Fruit fly (Drosophila melanogaster) whole organism, embryonic: Measurements from ENCODE around the gene CG12299.
A peak's percentile ranks its signal among the peaks of the same experiment; 100 is the strongest.

Experiments
- ATbp ChIP-seq: fragments of 200-800 bp; sonication (Bioruptor generic); optimal IDR thresholded peaks from 2 replicates; lab custom pipeline; 2017; ENCODE audit warnings: missing biosample characterization, mild to moderate bottlenecking, missing genetic modification characterization, missing genetic modification reagents
- Atf-2 ChIP-seq: fragments of 200-800 bp; sonication (Bioruptor generic); optimal IDR thresholded peaks from 2 replicates; lab custom pipeline; 2016; ENCODE audit warnings: missing biosample characterization, missing genetic modification characterization
- BtbVII ChIP-seq: fragments of 200-800 bp; sonication (Bioruptor generic); optimal IDR thresholded peaks from 3 replicates; lab custom pipeline; 2017; ENCODE audit warnings: missing biosample characterization, mild to moderate bottlenecking, missing genetic modification characterization
- CG10366 ChIP-seq: fragments of 200-800 bp; sonication (Bioruptor generic); IDR thresholded peaks from 2 replicates; pipeline ENCODE4 v1.3.6; 2022; ENCODE audit warnings: missing biosample characterization, missing genetic modification characterization
- CG10543 ChIP-seq: fragments of 200-800 bp; sonication (Bioruptor generic); optimal IDR thresholded peaks from 3 replicates; lab custom pipeline; 2017; ENCODE audit warnings: missing biosample characterization, mild to moderate bottlenecking, missing genetic modification characterization, moderate library complexity
- CG10565 ChIP-seq: fragments of 200-800 bp; sonication (Bioruptor generic); optimal IDR thresholded peaks from 3 replicates; lab custom pipeline; 2016; ENCODE audit warnings: missing biosample characterization, mild to moderate bottlenecking, missing genetic modification characterization
- CG11247 ChIP-seq: fragments of 200-800 bp; sonication (Bioruptor generic); IDR thresholded peaks from 2 replicates; pipeline ENCODE4 v1.3.6; 2022; ENCODE audit warnings: missing biosample characterization, missing genetic modification characterization
- CG14667 ChIP-seq: fragments of 200-800 bp; sonication (Bioruptor generic); IDR thresholded peaks from 2 replicates; pipeline ENCODE4 v1.3.6; 2022; ENCODE audit warnings: missing biosample characterization, missing genetic modification characterization
- CG17802 ChIP-seq: fragments of 200-800 bp; sonication (Bioruptor generic); optimal IDR thresholded peaks from 2 replicates; lab custom pipeline; 2018; ENCODE audit warnings: missing biosample characterization, mild to moderate bottlenecking, missing genetic modification characterization, moderate library complexity
- CG18599 ChIP-seq: fragments of 200-800 bp; sonication (Bioruptor generic); optimal IDR thresholded peaks from 3 replicates; lab custom pipeline; 2017; ENCODE audit warnings: missing biosample characterization, missing genetic modification characterization, mild to moderate bottlenecking, moderate library complexity, missing genetic modification reagents
- CG2678 ChIP-seq: fragments of 200-800 bp; sonication (Bioruptor generic); optimal IDR thresholded peaks from 3 replicates; lab custom pipeline; 2019; ENCODE audit warnings: missing biosample characterization, mild to moderate bottlenecking, missing genetic modification characterization, moderate library complexity
- CG30020 ChIP-seq: fragments of 200-800 bp; optimal IDR thresholded peaks from 2 replicates; lab custom pipeline; 2019; ENCODE audit warnings: missing biosample characterization, mild to moderate bottlenecking, missing genetic modification characterization, moderate library complexity
- CG4404 ChIP-seq: fragments of 200-800 bp; sonication (Bioruptor generic); IDR thresholded peaks from 2 replicates; pipeline ENCODE4 v1.3.6; 2022; ENCODE audit warnings: missing biosample characterization, missing genetic modification characterization
- CG4424 ChIP-seq: fragments of 200-800 bp; sonication (Bioruptor generic); optimal IDR thresholded peaks from 3 replicates; lab custom pipeline; 2016; ENCODE audit warnings: missing biosample characterization, missing genetic modification characterization
- CG4617 ChIP-seq: fragments of 200-800 bp; sonication (Bioruptor generic); optimal IDR thresholded peaks from 3 replicates; lab custom pipeline; 2016; ENCODE audit warnings: missing biosample characterization, missing genetic modification characterization, borderline replicate concordance
- CG7271 ChIP-seq: fragments of 200-800 bp; sonication (Bioruptor generic); optimal IDR thresholded peaks from 2 replicates; lab custom pipeline; 2018; ENCODE audit warnings: missing biosample characterization, mild to moderate bottlenecking, missing genetic modification characterization, moderate library complexity
- CG7745 ChIP-seq: fragments of 200-800 bp; sonication (Bioruptor generic); optimal IDR thresholded peaks from 2 replicates; lab custom pipeline; 2018; ENCODE audit warnings: missing biosample characterization, mild to moderate bottlenecking, missing genetic modification characterization, moderate library complexity
- CG8281 ChIP-seq: fragments of 200-800 bp; sonication (Bioruptor generic); optimal IDR thresholded peaks from 2 replicates; lab custom pipeline; 2018; ENCODE audit warnings: missing biosample characterization, mild to moderate bottlenecking, missing genetic modification characterization, moderate library complexity
- CrebB ChIP-seq: fragments of 200-800 bp; sonication (Bioruptor generic); optimal IDR thresholded peaks from 3 replicates; lab custom pipeline; 2018; ENCODE audit warnings: missing biosample characterization, mild to moderate bottlenecking, missing genetic modification characterization
- Dip3 ChIP-seq: fragments of 200-800 bp; sonication (Bioruptor generic); optimal IDR thresholded peaks from 3 replicates; lab custom pipeline; 2016; ENCODE audit warnings: missing biosample characterization, missing genetic modification characterization
- ERR ChIP-seq: fragments of 200-800 bp; sonication (Bioruptor generic); optimal IDR thresholded peaks from 2 replicates; lab custom pipeline; 2016; ENCODE audit warnings: missing biosample characterization, missing genetic modification characterization
- HLHmδ ChIP-seq: fragments of 200-800 bp; sonication (Bioruptor generic); optimal IDR thresholded peaks from 2 replicates; lab custom pipeline; 2018; ENCODE audit warnings: missing biosample characterization, mild to moderate bottlenecking, missing genetic modification characterization, moderate library complexity
- Hr3 ChIP-seq: fragments of 200-800 bp; sonication (Bioruptor generic); optimal IDR thresholded peaks from 3 replicates; lab custom pipeline; 2016; ENCODE audit warnings: missing biosample characterization, missing genetic modification characterization
- Hr78 ChIP-seq, 2 experiments: fragments of 200-800 bp in 1 of 2; fragments of >200 bp in 1 of 2; sonication (Bioruptor generic) in 1 of 2; optimal IDR thresholded peaks; 2 replicates each; lab custom pipeline; 2017 to 2019; ENCODE audit warnings: missing biosample characterization in 2 of 2, missing genetic modification characterization in 2 of 2, mild to moderate bottlenecking in 1 of 2, moderate library complexity in 1 of 2
- Neu2 ChIP-seq: fragments of 200-800 bp; sonication (Bioruptor generic); optimal IDR thresholded peaks from 3 replicates; lab custom pipeline; 2016; ENCODE audit warnings: missing biosample characterization, missing genetic modification characterization, borderline replicate concordance
- aop ChIP-seq: fragments of 200-800 bp; sonication (Bioruptor generic); IDR thresholded peaks from 2 replicates; pipeline ENCODE4 v1.3.6; 2022; ENCODE audit warnings: missing biosample characterization, missing genetic modification characterization
- ash1 ChIP-seq: fragments of 200-800 bp; sonication (Bioruptor generic); optimal IDR thresholded peaks from 2 replicates; lab custom pipeline; 2018; ENCODE audit warnings: missing biosample characterization, mild to moderate bottlenecking, missing genetic modification characterization
- az2 ChIP-seq: fragments of 200-800 bp; sonication (Bioruptor generic); optimal IDR thresholded peaks from 3 replicates; lab custom pipeline; 2016; ENCODE audit warnings: missing biosample characterization, missing genetic modification characterization
- chinmo ChIP-seq: fragments of 200-800 bp; sonication (Bioruptor generic); IDR thresholded peaks from 4 replicates; pipeline ENCODE4 v1.3.6; 2022; ENCODE audit warnings: missing biosample characterization, missing genetic modification characterization; ENCODE audit not compliant: partially characterized antibody
- corto ChIP-seq: fragments of 200-800 bp; sonication (Bioruptor generic); optimal IDR thresholded peaks from 2 replicates; lab custom pipeline; 2016; ENCODE audit warnings: missing biosample characterization, mild to moderate bottlenecking, missing genetic modification characterization, moderate library complexity
- dan ChIP-seq: fragments of 200-800 bp; sonication (Bioruptor generic); IDR thresholded peaks from 2 replicates; pipeline ENCODE4 v1.3.6; 2022; ENCODE audit warnings: missing biosample characterization, missing genetic modification characterization
- dmrt99B ChIP-seq: fragments of 200-800 bp; sonication (Bioruptor generic); optimal IDR thresholded peaks from 2 replicates; lab custom pipeline; 2018; ENCODE audit warnings: missing biosample characterization, mild to moderate bottlenecking, missing genetic modification characterization, moderate library complexity
- ems ChIP-seq: fragments of 200-800 bp; sonication (Bioruptor generic); optimal IDR thresholded peaks from 3 replicates; lab custom pipeline; 2016; ENCODE audit warnings: missing biosample characterization, missing genetic modification characterization
- exex ChIP-seq: fragments of 200-800 bp; sonication (Bioruptor generic); optimal IDR thresholded peaks from 4 replicates; lab custom pipeline; 2018; ENCODE audit warnings: missing biosample characterization, mild to moderate bottlenecking, missing genetic modification characterization, moderate library complexity
- fd102C ChIP-seq: fragments of 200-800 bp; sonication (Bioruptor generic); optimal IDR thresholded peaks from 2 replicates; lab custom pipeline; 2018; ENCODE audit warnings: missing biosample characterization, mild to moderate bottlenecking, missing genetic modification characterization, moderate library complexity
- ftz-f1 ChIP-seq: fragments of 200-800 bp; sonication (Bioruptor generic); optimal IDR thresholded peaks from 2 replicates; lab custom pipeline; 2016; ENCODE audit warnings: missing biosample characterization, missing genetic modification characterization
- gcm ChIP-seq: fragments of 200-800 bp; sonication (Bioruptor generic); optimal IDR thresholded peaks from 2 replicates; lab custom pipeline; 2019; ENCODE audit warnings: missing biosample characterization, mild to moderate bottlenecking, missing genetic modification characterization, moderate library complexity
- gsb-n ChIP-seq: fragments of 200-800 bp; sonication (Bioruptor generic); optimal IDR thresholded peaks from 3 replicates; lab custom pipeline; 2018; ENCODE audit warnings: missing biosample characterization, mild to moderate bottlenecking, missing genetic modification characterization
- lab ChIP-seq: fragments of 200-800 bp; sonication (Bioruptor generic); optimal IDR thresholded peaks from 3 replicates; lab custom pipeline; 2017; ENCODE audit warnings: missing biosample characterization, missing genetic modification characterization, mild to moderate bottlenecking, moderate library complexity, missing genetic modification reagents
- pfk ChIP-seq: fragments of 200-800 bp; sonication (Bioruptor generic); optimal IDR thresholded peaks from 2 replicates; lab custom pipeline; 2018; ENCODE audit warnings: missing biosample characterization, mild to moderate bottlenecking, missing genetic modification characterization, moderate library complexity
- pita ChIP-seq: fragments of 200-800 bp; sonication (Bioruptor generic); optimal IDR thresholded peaks from 2 replicates; lab custom pipeline; 2017; ENCODE audit warnings: missing biosample characterization, mild to moderate bottlenecking, missing genetic modification characterization
- sc ChIP-seq, 3 experiments: fragments of >200 bp in 2 of 3; fragments of 200-800 bp in 1 of 3; sonication (Bioruptor generic) in 1 of 3; optimal IDR thresholded peaks; 2 replicates in 2 of 3; 3 replicates in 1 of 3; lab custom pipeline; 2017; ENCODE audit warnings: mild to moderate bottlenecking in 1 of 3, missing biosample characterization in 1 of 3, missing genetic modification characterization in 1 of 3, missing genetic modification reagents in 1 of 3
- sens ChIP-seq: fragments of 200-800 bp; sonication (Bioruptor generic); peaks from one replicate; lab custom pipeline; 2016; ENCODE audit warnings: missing biosample characterization, missing genetic modification characterization
- sens-2 ChIP-seq: fragments of 200-800 bp; sonication (Bioruptor generic); IDR thresholded peaks from 2 replicates; pipeline ENCODE4 v1.3.6; 2022; ENCODE audit warnings: missing biosample characterization, missing genetic modification characterization
- sisA ChIP-seq: fragments of 200-800 bp; sonication (Bioruptor generic); IDR thresholded peaks from 2 replicates; pipeline ENCODE4 v1.3.6; 2022; ENCODE audit warnings: missing biosample characterization, missing genetic modification characterization
- sug ChIP-seq: fragments of 200-800 bp; optimal IDR thresholded peaks from 2 replicates; lab custom pipeline; 2019; ENCODE audit warnings: missing biosample characterization, mild to moderate bottlenecking, missing genetic modification characterization, moderate library complexity
- tna ChIP-seq: fragments of 200-800 bp; sonication (Bioruptor generic); IDR thresholded peaks from 2 replicates; pipeline ENCODE4 v1.3.6; 2022; ENCODE audit warnings: missing biosample characterization, missing genetic modification characterization; ENCODE audit not compliant: partially characterized antibody
- ttk ChIP-seq: fragments of 200-800 bp; sonication (Bioruptor generic); IDR thresholded peaks from 2 replicates; pipeline ENCODE4 v2.1.2; 2022; ENCODE audit warnings: missing biosample characterization, missing genetic modification characterization
- vvl ChIP-seq: fragments of 200-800 bp; sonication (Bioruptor generic); IDR thresholded peaks from 2 replicates; pipeline ENCODE4 v1.3.6; 2022; ENCODE audit warnings: missing biosample characterization, missing genetic modification characterization
- zen2 ChIP-seq: fragments of 200-800 bp; sonication (Bioruptor generic); IDR thresholded peaks from 3 replicates; pipeline ENCODE4 v1.3.6; 2022; ENCODE audit warnings: missing biosample characterization, missing genetic modification characterization; ENCODE audit not compliant: partially characterized antibody

The CG12299 gene

DNA sequence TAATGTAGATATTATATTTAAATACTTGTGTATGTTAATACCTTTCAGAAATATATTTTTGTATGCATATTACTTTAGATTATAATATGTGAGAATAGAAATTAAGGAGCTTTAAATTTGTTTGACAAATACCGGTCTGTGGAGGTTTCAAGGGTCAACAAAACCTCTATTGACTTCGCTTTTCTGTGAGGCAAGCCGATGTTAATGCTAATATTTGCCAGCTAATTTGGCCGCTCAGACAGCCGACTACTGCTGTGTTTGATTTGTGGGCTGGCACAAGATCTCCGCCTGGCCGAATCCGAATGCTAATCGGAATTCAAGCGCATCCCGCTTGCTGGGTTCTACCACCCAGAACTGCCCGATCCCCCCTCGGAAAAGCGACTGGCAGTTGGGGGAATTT is 17.5 kb downstream of the CG12299 start (continued):
- no peak for TF ChIP-seq CG7271 (tag; lab: Kevin White, UChicago)
- no peak for TF ChIP-seq gsb-n (tag; lab: Kevin White, UChicago)
- TF ChIP-seq pita (GFP tag; lab: Kevin White, UChicago): no peak
- TF ChIP-seq CG4617 (GFP tag; lab: Kevin White, UChicago): no peak
- TF ChIP-seq CrebB (tag; lab: Kevin White, UChicago): no peak
- TF ChIP-seq ATbp (GFP tag; lab: Kevin White, UChicago): peak; percentile 29
- TF ChIP-seq CG4424 (GFP tag; lab: Kevin White, UChicago): no peak
- TF ChIP-seq dmrt99B (tag; lab: Kevin White, UChicago): no peak
- no peak for TF ChIP-seq Atf-2 (GFP tag; lab: Kevin White, UChicago)
- TF ChIP-seq chinmo (GFP tag; lab: Robert Waterston, UW): no peak
- TF ChIP-seq sug (tag; lab: Kevin White, UChicago): no peak
- peak; percentile 11 for TF ChIP-seq CG2678
- no peak for TF ChIP-seq CG10543
- TF ChIP-seq Dip3 (GFP tag; lab: Kevin White, UChicago): no peak
- TF ChIP-seq CG14667 (GFP tag; lab: Robert Waterston, UW): no peak
- peak; percentile 78 for TF ChIP-seq sens (GFP tag; lab: Kevin White, UChicago)
- no peak for TF ChIP-seq BtbVII (GFP tag; lab: Kevin White, UChicago)
- 0 out of 2 replicates have a peak, but pooled peaks have one; percentile 30 for TF ChIP-seq CG11247
- TF ChIP-seq ftz-f1: no peak
- TF ChIP-seq tna: no peak
- no peak for TF ChIP-seq vvl (GFP tag; lab: Robert Waterston, UW)
- TF ChIP-seq exex (tag; lab: Kevin White, UChicago): no peak
- TF ChIP-seq CG10366: no peak
- TF ChIP-seq ERR (GFP tag; lab: Kevin White, UChicago): no peak
- TF ChIP-seq CG17802 (tag; lab: Kevin White, UChicago): no peak
- TF ChIP-seq CG30020 (tag; lab: Kevin White, UChicago): no peak
- no peak for TF ChIP-seq aop (GFP tag; lab: Robert Waterston, UW)
- no peak for TF ChIP-seq CG7745 (tag; lab: Kevin White, UChicago)
- no peak for TF ChIP-seq Hr3 (GFP tag; lab: Kevin White, UChicago)
- no peak for TF ChIP-seq corto (GFP tag; lab: Kevin White, UChicago)
- no peak for TF ChIP-seq CG10565 (GFP tag; lab: Kevin White, UChicago)
- no peak for TF ChIP-seq sens-2 (GFP tag; lab: Robert Waterston, UW)
- no peak for TF ChIP-seq ems (GFP tag; lab: Kevin White, UChicago)
- TF ChIP-seq CG8281: no peak
- TF ChIP-seq Neu2 (GFP tag; lab: Kevin White, UChicago): no peak
- TF ChIP-seq lab: peak; percentile 50
- no peak for TF ChIP-seq sc (optimal IDR thresholded peaks at IDR 0.05; lab: Kevin White, UChicago)
- TF ChIP-seq sc (GFP tag; optimal IDR thresholded peaks at IDR 0.05; lab: Kevin White, UChicago): no peak
- no peak for TF ChIP-seq fd102C (GFP tag; lab: Kevin White, UChicago)
- TF ChIP-seq CG18599 (GFP tag; lab: Kevin White, UChicago): peak; percentile 1
- no peak for TF ChIP-seq Hr78 (GFP tag; optimal IDR thresholded peaks at IDR 0.05; lab: Kevin White, UChicago)
- TF ChIP-seq CG4404 (GFP tag; lab: Robert Waterston, UW): no peak
- TF ChIP-seq ash1 (GFP tag; lab: Kevin White, UChicago): no peak
- TF ChIP-seq HLHmδ: no peak
- TF ChIP-seq pfk (GFP tag; lab: Kevin White, UChicago): no peak
- TF ChIP-seq sisA (GFP tag; lab: Robert Waterston, UW): no peak
- TF ChIP-seq dan: no peak
- no peak for TF ChIP-seq zen2
- no peak for TF ChIP-seq az2 (GFP tag; lab: Kevin White, UChicago)
- TF ChIP-seq gcm (GFP tag; lab: Kevin White, UChicago): no peak
- no peak for TF ChIP-seq ttk
